Fruit fly (Drosophila melanogaster): ENCODE results near the gene PGRP-LF.

DNA sequence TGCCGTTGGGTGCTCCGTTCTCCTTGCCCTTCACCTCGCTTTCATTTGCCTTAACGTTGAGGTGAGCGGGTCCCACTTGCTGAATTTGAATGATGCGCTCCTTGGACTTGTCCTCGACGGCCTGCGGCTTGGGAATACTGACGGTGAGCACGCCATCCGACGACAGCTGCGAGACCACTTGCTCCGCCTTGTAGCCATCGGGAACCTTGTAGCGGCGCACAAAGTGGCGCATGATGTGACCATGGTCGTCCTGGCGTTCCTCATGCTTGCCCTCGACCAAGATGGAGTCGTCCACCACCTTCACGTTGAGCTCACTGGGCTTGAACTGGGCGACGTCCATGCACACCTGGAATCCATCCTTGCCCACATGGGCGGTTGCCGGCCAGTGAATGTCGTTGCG is 27.2 kb downstream of the PGRP-LF start:
- TF ChIP-seq CG12605 (GFP tag; IDR thresholded peaks at IDR 0.05) (no peak), CG14655 (GFP tag; optimal IDR thresholded peaks at IDR 0.05) (no peak), D1 (tag; optimal IDR thresholded peaks at IDR 0.05) (no peak), Pif1A (GFP tag; optimal IDR thresholded peaks at IDR 0.05) (no peak), rn (GFP tag; IDR thresholded peaks at IDR 0.05) (no peak), Snoo (tag; optimal IDR thresholded peaks at IDR 0.05) (no peak), CG4496 (GFP tag; IDR thresholded peaks at IDR 0.05) (no peak)
